Worm (Caenorhabditis elegans): ENCODE measurements around the gene F43H9.4.

ce11 chrV:8034811-8035210, 8.3 kb downstream of the F43H9.4 start, which contains the start of gene algn-12:
- TF ChIP-seq snpc-4 (tag; optimal IDR thresholded peaks at IDR 0.05), result no peak
- no peak for TF ChIP-seq lsy-2 (tag; optimal IDR thresholded peaks at IDR 0.05)
- TF ChIP-seq mdl-1 (tag; optimal IDR thresholded peaks at IDR 0.05), result no peak
- TF ChIP-seq aly-2 (tag; optimal IDR thresholded peaks at IDR 0.05), result no peak
- TF ChIP-seq unc-62 (GFP tag; optimal IDR thresholded peaks at IDR 0.05), result no peak
- TF ChIP-seq nhr-12 (tag; optimal IDR thresholded peaks at IDR 0.05), result no peak
- TF ChIP-seq unc-39 (tag; optimal IDR thresholded peaks at IDR 0.05), result no peak
- TF ChIP-seq nhr-77 (tag; optimal IDR thresholded peaks at IDR 0.05), result no peak
- TF ChIP-seq ama-1 (optimal IDR thresholded peaks at IDR 0.05), result no peak
- TF ChIP-seq dmd-4 (tag; optimal IDR thresholded peaks at IDR 0.05), result no peak
- no peak for TF ChIP-seq skn-1 (tag; optimal IDR thresholded peaks at IDR 0.05)
